Fruit fly (Drosophila melanogaster): ENCODE measurements around the gene COX5A.
A peak's percentile ranks its signal among the peaks of the same experiment; 100 is the strongest.

COX5A gene

dm6 chr3R:11850917-11851897 is 32.0 kb downstream of the COX5A start:
- TF ChIP-seq rgr (GFP tag; optimal IDR thresholded peaks at IDR 0.05) (peak; percentile 10), Jra (GFP tag; optimal IDR thresholded peaks at IDR 0.05) (no peak), OdsH (GFP tag; optimal IDR thresholded peaks at IDR 0.05) (peak; percentile 5), Mio (GFP tag; optimal IDR thresholded peaks at IDR 0.05) (no peak), sv (GFP tag; optimal IDR thresholded peaks at IDR 0.05) (peak; percentile 52), dl (GFP tag; optimal IDR thresholded peaks at IDR 0.05; ENCODE audit: insufficient read depth in 1 of 2, partially characterized antibody in 2 of 2) (no peak), HLH106 (tag; optimal IDR thresholded peaks at IDR 0.05) (peak; percentile 43), Sp1 (GFP tag; optimal IDR thresholded peaks at IDR 0.05) (peak; percentile 37), dmrt93B (GFP tag; optimal IDR thresholded peaks at IDR 0.05) (no peak), brk (GFP tag; optimal IDR thresholded peaks at IDR 0.05) (no peak), h (GFP tag; optimal IDR thresholded peaks at IDR 0.05) (peak; percentile 51), br (GFP tag; optimal IDR thresholded peaks at IDR 0.05) (peak; percentile 15), psq (GFP tag; optimal IDR thresholded peaks at IDR 0.05) (peak; percentile 33), sage (GFP tag; optimal IDR thresholded peaks at IDR 0.05) (no peak), foxo (GFP tag; optimal IDR thresholded peaks at IDR 0.05) (peak in 1 of 2 experiments; percentile 33), fru (GFP tag; optimal IDR thresholded peaks at IDR 0.05) (peak; percentile 37), ey (GFP tag; optimal IDR thresholded peaks at IDR 0.05) (peak; percentile 48), woc (GFP tag; optimal IDR thresholded peaks at IDR 0.05) (peak; percentile 21)

- TF ChIP-seq CrebA (GFP tag; optimal IDR thresholded peaks at IDR 0.05; ENCODE audit: borderline replicate concordance) (no peak), Sp1 (GFP tag; optimal IDR thresholded peaks at IDR 0.05) (no peak), jim (GFP tag; optimal IDR thresholded peaks at IDR 0.05) (no peak), Jra (GFP tag; optimal IDR thresholded peaks at IDR 0.05) (no peak), GATAd (GFP tag; optimal IDR thresholded peaks at IDR 0.05) (no peak), pan (optimal IDR thresholded peaks at IDR 0.05) (no peak), foxo (GFP tag; optimal IDR thresholded peaks at IDR 0.05) (no peak), dmrt93B (GFP tag; optimal IDR thresholded peaks at IDR 0.05) (no peak)
These were observed 32.8 kb downstream of the COX5A start for dm6 chr3R:11851939-11852338.

dm6 chr3R:11855156-11855555 is 36.0 kb downstream of the COX5A start:
- TF ChIP-seq dsf (GFP tag; optimal IDR thresholded peaks at IDR 0.05; ENCODE audit: borderline replicate concordance) = no peak
- peak; percentile 1 for TF ChIP-seq rgr (GFP tag; optimal IDR thresholded peaks at IDR 0.05)

dm6 chr3R:11856295-11856694 is 37.1 kb downstream of the COX5A start:
- no peak for TF ChIP-seq GATAd (GFP tag; optimal IDR thresholded peaks at IDR 0.05)
- TF ChIP-seq foxo (GFP tag; optimal IDR thresholded peaks at IDR 0.05) = no peak
- TF ChIP-seq Dfd (GFP tag; optimal IDR thresholded peaks at IDR 0.05) = no peak
- no peak for TF ChIP-seq h (GFP tag; optimal IDR thresholded peaks at IDR 0.05)
- no peak for TF ChIP-seq HLH106 (tag; optimal IDR thresholded peaks at IDR 0.05)
- TF ChIP-seq CrebA (GFP tag; optimal IDR thresholded peaks at IDR 0.05; ENCODE audit: borderline replicate concordance) = no peak
- TF ChIP-seq Hnf4 (GFP tag; optimal IDR thresholded peaks at IDR 0.05) = no peak
- no peak for TF ChIP-seq Vsx2 (GFP tag; optimal IDR thresholded peaks at IDR 0.05; ENCODE audit: partially characterized antibody)
- TF ChIP-seq Dif (GFP tag; optimal IDR thresholded peaks at IDR 0.05; ENCODE audit: partially characterized antibody) = no peak
- TF ChIP-seq psq (GFP tag; optimal IDR thresholded peaks at IDR 0.05) = no peak
- no peak for TF ChIP-seq Jra (GFP tag; optimal IDR thresholded peaks at IDR 0.05)
- no peak for TF ChIP-seq OdsH (GFP tag; optimal IDR thresholded peaks at IDR 0.05)
- no peak for TF ChIP-seq Sp1 (GFP tag; optimal IDR thresholded peaks at IDR 0.05)
- TF ChIP-seq pan (optimal IDR thresholded peaks at IDR 0.05) = no peak
- no peak for TF ChIP-seq CG9705 (GFP tag; optimal IDR thresholded peaks at IDR 0.05)
- no peak for TF ChIP-seq usp (GFP tag; optimal IDR thresholded peaks at IDR 0.05)
- TF ChIP-seq Rel (GFP tag; optimal IDR thresholded peaks at IDR 0.05) = no peak
- no peak for TF ChIP-seq Rel (tag; optimal IDR thresholded peaks at IDR 0.05)
